Fruit fly (Drosophila melanogaster): ENCODE results near the gene CG46523.

CG46523 gene

DNA sequence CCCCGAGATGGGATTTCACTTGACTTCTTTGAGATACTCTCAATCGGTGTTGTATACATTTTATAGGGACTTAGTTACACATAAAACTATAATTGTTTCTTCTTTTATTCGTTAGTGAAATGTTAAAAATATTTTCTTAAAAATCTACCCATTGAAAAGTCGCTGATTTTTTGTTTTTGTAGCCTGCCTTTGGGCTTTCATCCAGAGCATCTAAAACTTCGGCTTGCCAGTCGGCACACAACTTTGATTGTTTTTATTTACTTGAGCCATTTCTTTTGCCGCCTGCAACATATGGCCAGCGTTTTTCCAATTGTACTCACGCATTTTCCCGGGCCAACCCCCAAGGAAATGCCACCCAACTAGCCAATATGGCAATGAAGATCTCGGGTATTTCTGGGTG lies 47.0 kb downstream of the CG46523 start:
- peak; percentile 29 for TF ChIP-seq Myc (optimal IDR thresholded peaks at IDR 0.05)
- no peak for TF ChIP-seq CrebA (GFP tag; optimal IDR thresholded peaks at IDR 0.05; ENCODE audit: borderline replicate concordance)
- no peak for TF ChIP-seq Vsx2 (GFP tag; optimal IDR thresholded peaks at IDR 0.05; ENCODE audit: partially characterized antibody)
- no peak for TF ChIP-seq br (GFP tag; optimal IDR thresholded peaks at IDR 0.05)
- no peak for TF ChIP-seq CG9705 (GFP tag; optimal IDR thresholded peaks at IDR 0.05)
- TF ChIP-seq usp (GFP tag; optimal IDR thresholded peaks at IDR 0.05) = no peak
- no peak for TF ChIP-seq h (GFP tag; optimal IDR thresholded peaks at IDR 0.05)
- no peak for TF ChIP-seq OdsH (GFP tag; optimal IDR thresholded peaks at IDR 0.05)

DNA sequence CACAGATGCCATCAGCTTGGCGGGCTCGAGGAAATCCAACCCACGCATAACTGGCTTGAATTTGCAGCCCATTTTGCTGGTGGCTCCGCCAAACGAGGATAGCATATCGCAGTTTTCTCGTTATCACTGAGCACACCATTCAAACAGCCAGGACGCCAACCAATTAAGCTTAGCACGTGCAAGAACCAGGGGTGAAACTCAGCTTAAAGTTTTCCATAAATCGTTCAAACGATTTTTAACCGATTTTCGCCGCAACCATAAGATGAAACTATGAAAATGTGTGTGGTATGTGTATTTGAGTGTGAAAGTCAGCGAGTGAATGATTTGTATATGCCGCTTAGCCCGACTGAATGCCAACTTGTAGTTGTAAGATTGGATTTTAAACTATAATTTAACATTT lies 48.0 kb downstream of the CG46523 start:
- TF ChIP-seq Myc (optimal IDR thresholded peaks at IDR 0.05) (peak; percentile 60), h (GFP tag; optimal IDR thresholded peaks at IDR 0.05) (no peak), Dif (GFP tag; optimal IDR thresholded peaks at IDR 0.05; ENCODE audit: partially characterized antibody) (peak; percentile 60), Dfd (GFP tag; optimal IDR thresholded peaks at IDR 0.05) (no peak), Vsx2 (GFP tag; optimal IDR thresholded peaks at IDR 0.05; ENCODE audit: partially characterized antibody) (peak; percentile 2)

DNA sequence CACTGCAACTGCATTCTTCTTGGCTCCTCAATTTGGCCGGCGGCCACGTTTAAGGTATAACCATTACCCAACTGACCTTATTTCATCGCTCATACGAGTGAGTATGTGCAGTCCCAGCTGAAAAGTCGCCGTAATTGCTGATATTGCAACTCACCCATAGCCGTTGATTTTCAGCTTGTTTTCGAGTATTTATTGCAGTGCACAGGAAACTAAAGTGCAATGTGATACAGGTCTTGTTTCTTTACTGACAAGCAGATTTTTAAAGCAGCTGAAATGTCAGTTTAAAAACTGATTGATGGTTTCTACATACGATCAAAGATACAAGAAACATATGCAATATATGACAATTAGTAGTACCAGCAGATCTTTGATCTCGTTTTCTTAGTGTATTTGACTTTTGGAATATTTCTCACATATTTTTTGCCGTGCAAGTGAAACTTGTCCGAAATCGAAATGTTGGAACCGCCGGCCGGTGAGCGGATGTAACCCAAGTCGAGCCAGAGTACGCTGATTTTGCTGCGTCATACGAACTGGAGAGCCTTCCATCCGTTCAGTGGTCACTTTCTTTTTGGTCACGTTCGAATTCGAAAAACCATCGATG lies 50.9 kb downstream of the CG46523 start:
- TF ChIP-seq ey (GFP tag; optimal IDR thresholded peaks at IDR 0.05) = no peak

dm6 chr3L:1886125-1886544 lies 52.8 kb downstream of the CG46523 start:
- TF ChIP-seq ey (GFP tag; optimal IDR thresholded peaks at IDR 0.05) (peak; percentile 84), Mio (GFP tag; optimal IDR thresholded peaks at IDR 0.05) (no peak), woc (GFP tag; optimal IDR thresholded peaks at IDR 0.05) (peak; percentile 69), N (GFP tag; optimal IDR thresholded peaks at IDR 0.05) (no peak), Sp1 (GFP tag; optimal IDR thresholded peaks at IDR 0.05) (peak; percentile 87), Abd-B (GFP tag; optimal IDR thresholded peaks at IDR 0.05) (no peak), h (GFP tag; optimal IDR thresholded peaks at IDR 0.05) (peak; percentile 98), Hr78 (GFP tag; optimal IDR thresholded peaks at IDR 0.05) (no peak), sage (GFP tag; optimal IDR thresholded peaks at IDR 0.05) (peak; percentile 83), sv (GFP tag; optimal IDR thresholded peaks at IDR 0.05) (peak; percentile 50), Dfd (GFP tag; optimal IDR thresholded peaks at IDR 0.05) (no peak), psq (GFP tag; optimal IDR thresholded peaks at IDR 0.05) (peak; percentile 80), CrebA (GFP tag; optimal IDR thresholded peaks at IDR 0.05; ENCODE audit: borderline replicate concordance) (peak; percentile 33), Hr83 (GFP tag; optimal IDR thresholded peaks at IDR 0.05; ENCODE audit: poor library complexity, severe bottlenecking) (peak; percentile 78), Jra (GFP tag; optimal IDR thresholded peaks at IDR 0.05) (peak; percentile 74), tai (GFP tag; optimal IDR thresholded peaks at IDR 0.05) (peak; percentile 79), CG32264 (GFP tag; optimal IDR thresholded peaks at IDR 0.05) (peak; percentile 85), Hnf4 (GFP tag; optimal IDR thresholded peaks at IDR 0.05) (peak; percentile 74), foxo (GFP tag; optimal IDR thresholded peaks at IDR 0.05) (peak; percentile 69 to 90), dmrt93B (GFP tag; optimal IDR thresholded peaks at IDR 0.05) (peak; percentile 75), Rel (GFP tag; optimal IDR thresholded peaks at IDR 0.05) (peak; percentile 54), Rel (tag; optimal IDR thresholded peaks at IDR 0.05) (peak; percentile 60), CG9705 (GFP tag; optimal IDR thresholded peaks at IDR 0.05) (peak; percentile 59), usp (GFP tag; optimal IDR thresholded peaks at IDR 0.05) (no peak), HLH106 (tag; optimal IDR thresholded peaks at IDR 0.05) (peak; percentile 95), OdsH (GFP tag; optimal IDR thresholded peaks at IDR 0.05) (peak; percentile 85), dl (GFP tag; optimal IDR thresholded peaks at IDR 0.05; ENCODE audit: insufficient read depth in 1 of 2, partially characterized antibody in 2 of 2) (no peak), rgr (GFP tag; optimal IDR thresholded peaks at IDR 0.05) (peak; percentile 88), Myc (optimal IDR thresholded peaks at IDR 0.05) (no peak), br (GFP tag; optimal IDR thresholded peaks at IDR 0.05) (peak; percentile 86), dsf (GFP tag; optimal IDR thresholded peaks at IDR 0.05; ENCODE audit: borderline replicate concordance) (peak; percentile 52), brk (GFP tag; optimal IDR thresholded peaks at IDR 0.05) (peak; percentile 46), fru (GFP tag; optimal IDR thresholded peaks at IDR 0.05) (peak; percentile 90)
